Worm (Caenorhabditis elegans): ENCODE measurements around the gene pkg-2.

DNA sequence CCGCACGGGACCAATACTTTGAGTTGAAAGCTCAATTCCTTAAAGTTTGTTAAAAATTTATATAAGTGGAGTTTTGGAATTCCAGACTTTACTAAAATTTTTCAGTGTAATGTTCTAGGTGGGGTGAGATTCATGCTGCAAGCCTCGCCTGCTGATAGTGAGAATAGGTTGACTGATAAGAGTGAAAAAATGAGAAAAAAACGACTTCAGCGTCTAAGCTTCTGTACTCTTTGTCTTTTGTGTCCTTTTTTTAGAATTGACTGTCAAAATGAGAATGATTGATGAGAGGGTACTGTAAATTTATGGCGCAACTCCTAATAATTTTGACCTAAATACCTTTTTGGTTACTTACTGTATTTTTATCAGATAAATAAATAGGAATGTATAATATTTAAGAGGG lies 13.5 kb downstream of the pkg-2 start:
- no peak for TF ChIP-seq ama-1 (optimal IDR thresholded peaks at IDR 0.05)
- no peak for TF ChIP-seq ceh-82 (tag; optimal IDR thresholded peaks at IDR 0.05)
- no peak for TF ChIP-seq unc-39 (tag; optimal IDR thresholded peaks at IDR 0.05)
